Worm (Caenorhabditis elegans) whole organism, L4 larva: ENCODE measurements around the gene ctg-2.

Source experiments
- T20F7.1 ChIP-seq: fragments of 200-800 bp; sonication (Bioruptor generic); optimal IDR thresholded peaks from 2 replicates; lab custom pipeline; 2018; ENCODE audit warnings: mild to moderate bottlenecking, missing genetic modification characterization, missing compliant biosample characterization
- ama-1 ChIP-seq: fragments of 150-350 bp; optimal IDR thresholded peaks from 2 replicates; lab custom pipeline; 2014; ENCODE audit warnings: inconsistent platforms, mixed read lengths
- daf-8 ChIP-seq: fragments of 200-800 bp; sonication (Bioruptor generic); IDR thresholded peaks from 2 replicates; pipeline ENCODE4 v1.3.6; 2022; ENCODE audit warnings: missing genetic modification characterization, missing compliant biosample characterization
- lin-39 ChIP-seq: fragments of 150-350 bp; optimal IDR thresholded peaks from 2 replicates; lab custom pipeline; 2014; ENCODE audit warnings: missing biosample characterization, missing genetic modification reagents, missing genetic modification characterization
- nhr-111 ChIP-seq: fragments of 200-800 bp; sonication (Bioruptor generic); optimal IDR thresholded peaks from 2 replicates; lab custom pipeline; 2018; ENCODE audit warnings: mild to moderate bottlenecking, missing genetic modification characterization, missing compliant biosample characterization
- nhr-237 ChIP-seq: sonication (generic microtip); optimal IDR thresholded peaks from 2 replicates; lab custom pipeline; 2017; ENCODE audit warnings: missing biosample characterization, missing genetic modification characterization
- snpc-4 ChIP-seq: fragments of 150-350 bp; optimal IDR thresholded peaks from 2 replicates; lab custom pipeline; 2014; ENCODE audit warnings: missing biosample characterization, missing genetic modification characterization
- unc-130 ChIP-seq: sonication (generic microtip); optimal IDR thresholded peaks from 2 replicates; lab custom pipeline; 2016; ENCODE audit warnings: missing genetic modification reagents, missing genetic modification characterization, missing compliant biosample characterization
- unc-39 ChIP-seq: sonication (generic microtip); optimal IDR thresholded peaks from 2 replicates; lab custom pipeline; 2017; ENCODE audit warnings: missing biosample characterization, missing genetic modification characterization
- unc-62 ChIP-seq, 3 experiments: fragments of 150-350 bp in 1 of 3; sonication (generic microtip); optimal IDR thresholded peaks in 2 of 3; peaks in 1 of 3; 1 replicate in 1 of 3; 2 replicates in 2 of 3; lab custom pipeline; 2014 to 2017; ENCODE audit warnings: missing biosample characterization in 3 of 3, missing genetic modification characterization in 3 of 3, missing genetic modification reagents in 3 of 3, missing genotype in 1 of 3
- zag-1 ChIP-seq: fragments of 150-350 bp; optimal IDR thresholded peaks from 2 replicates; lab custom pipeline; 2014; ENCODE audit warnings: missing biosample characterization, missing genetic modification characterization

DNA sequence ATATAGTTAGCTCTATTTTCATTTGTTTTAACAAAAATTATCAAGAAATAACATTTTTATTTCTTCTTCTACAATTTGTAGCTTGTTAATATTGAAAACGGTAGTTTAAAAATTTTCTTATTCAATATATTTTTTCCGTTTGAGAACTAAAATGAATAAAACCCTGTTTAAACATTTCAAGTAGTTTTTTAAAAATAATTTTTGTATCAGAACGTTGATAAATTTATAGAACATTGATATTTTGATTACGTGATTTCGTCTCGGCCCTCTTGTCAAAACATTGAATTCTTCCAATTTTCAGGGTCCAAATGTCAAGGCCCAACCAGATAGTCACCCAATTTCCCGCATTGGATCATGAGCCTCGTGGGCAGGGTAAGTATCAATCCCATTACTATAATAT is 25.6 kb downstream of the ctg-2 start, which contains the start of gene pqn-73:
- TF ChIP-seq unc-39 (tag; lab: Kevin White, UChicago) = no peak
- TF ChIP-seq nhr-111 = no peak
- TF ChIP-seq lin-39 = no peak
- TF ChIP-seq zag-1 = no peak
- no peak for TF ChIP-seq snpc-4
- no peak for TF ChIP-seq T20F7.1 (GFP tag; lab: Kevin White, UChicago)
- no peak for TF ChIP-seq ama-1 (lab: Kevin White, UChicago)
- no peak for TF ChIP-seq nhr-237
- TF ChIP-seq unc-130 (GFP tag; lab: Kevin White, UChicago) = no peak
- no peak for TF ChIP-seq daf-8
- TF ChIP-seq unc-62 (GFP tag; optimal IDR thresholded peaks at IDR 0.05 in 1 of 2; lab: Kevin White, UChicago) = no peak
- no peak for TF ChIP-seq unc-62 (tag; optimal IDR thresholded peaks at IDR 0.05; lab: Kevin White, UChicago)
